Fruit fly (Drosophila melanogaster) whole organism, embryonic: Measurements from ENCODE around the gene Larp7.

Source experiments
- Adf1 ChIP-seq: fragments of 200-800 bp; sonication (Bioruptor generic); IDR thresholded peaks from 2 replicates; pipeline ENCODE4 v1.3.6; 2022; ENCODE audit warnings: missing biosample characterization, missing genetic modification characterization
- Asciz ChIP-seq: fragments of 200-800 bp; sonication (Bioruptor generic); optimal IDR thresholded peaks from 2 replicates; lab custom pipeline; 2017; ENCODE audit warnings: missing biosample characterization, mild to moderate bottlenecking, missing genetic modification characterization, missing genetic modification reagents
- CG10959 ChIP-seq: fragments of 200-800 bp; sonication (Bioruptor generic); IDR thresholded peaks from 2 replicates; pipeline ENCODE4 v1.3.6; 2022; ENCODE audit warnings: missing biosample characterization, missing genetic modification characterization
- CG12299 ChIP-seq: fragments of 200-800 bp; sonication (Bioruptor generic); optimal IDR thresholded peaks from 2 replicates; lab custom pipeline; 2018; ENCODE audit warnings: missing biosample characterization, mild to moderate bottlenecking, missing genetic modification characterization
- CG14014 ChIP-seq: fragments of 200-800 bp; sonication (Bioruptor generic); IDR thresholded peaks from 2 replicates; pipeline ENCODE4 v1.3.6; 2022; ENCODE audit warnings: missing biosample characterization, missing genetic modification characterization
- CG14050 ChIP-seq: fragments of 200-800 bp; sonication (Bioruptor generic); IDR thresholded peaks from 3 replicates; pipeline ENCODE4 v1.3.6; 2022; ENCODE audit warnings: missing biosample characterization, missing genetic modification characterization
- CG17361 ChIP-seq: fragments of 200-800 bp; sonication (Bioruptor generic); IDR thresholded peaks from 3 replicates; pipeline ENCODE4 v1.3.6; 2022; ENCODE audit warnings: missing biosample characterization, missing genetic modification characterization
- CG18599 ChIP-seq: fragments of 200-800 bp; sonication (Bioruptor generic); optimal IDR thresholded peaks from 3 replicates; lab custom pipeline; 2017; ENCODE audit warnings: missing biosample characterization, missing genetic modification characterization, mild to moderate bottlenecking, moderate library complexity, missing genetic modification reagents
- CG30403 ChIP-seq: fragments of 200-800 bp; sonication (Bioruptor generic); optimal IDR thresholded peaks from 3 replicates; lab custom pipeline; 2016; ENCODE audit warnings: missing biosample characterization, missing genetic modification characterization
- CG3163 ChIP-seq: fragments of 200-800 bp; sonication (Bioruptor generic); optimal IDR thresholded peaks from 3 replicates; lab custom pipeline; 2016; ENCODE audit warnings: missing biosample characterization, missing genetic modification characterization
- CG34224 ChIP-seq: fragments of 200-800 bp; sonication (Bioruptor generic); IDR thresholded peaks from 3 replicates; pipeline ENCODE4 v1.3.6; 2022; ENCODE audit warnings: missing biosample characterization, missing genetic modification characterization; ENCODE audit not compliant: partially characterized antibody
- CG4854 ChIP-seq: fragments of 200-800 bp; sonication (Bioruptor generic); optimal IDR thresholded peaks from 2 replicates; lab custom pipeline; 2016; ENCODE audit warnings: missing biosample characterization, missing genetic modification characterization, inconsistent platforms
- CG6272 ChIP-seq: fragments of 200-800 bp; sonication (Bioruptor generic); IDR thresholded peaks from 2 replicates; pipeline ENCODE4 v1.3.6; 2022; ENCODE audit warnings: missing biosample characterization, missing genetic modification characterization
- CG6654 ChIP-seq: fragments of 200-800 bp; sonication (Bioruptor generic); optimal IDR thresholded peaks from 2 replicates; lab custom pipeline; 2017; ENCODE audit warnings: missing biosample characterization, mild to moderate bottlenecking, missing genetic modification characterization
- CG6791 ChIP-seq: fragments of 200-800 bp; sonication (Bioruptor generic); IDR thresholded peaks from 3 replicates; pipeline ENCODE4 v1.3.6; 2022; ENCODE audit warnings: missing biosample characterization, missing genetic modification characterization; ENCODE audit not compliant: partially characterized antibody
- CG7928 ChIP-seq: fragments of 200-800 bp; sonication (Bioruptor generic); optimal IDR thresholded peaks from 2 replicates; lab custom pipeline; 2017; ENCODE audit warnings: missing biosample characterization, mild to moderate bottlenecking, missing genetic modification characterization
- CG9215 ChIP-seq: fragments of 200-800 bp; sonication (Bioruptor generic); IDR thresholded peaks from 2 replicates; pipeline ENCODE4 v1.3.6; 2022; ENCODE audit warnings: missing biosample characterization, missing genetic modification characterization
- CG9876 ChIP-seq: fragments of 200-800 bp; sonication (Bioruptor generic); optimal IDR thresholded peaks from 2 replicates; lab custom pipeline; 2016; ENCODE audit warnings: missing biosample characterization, missing genetic modification characterization
- Ets65A ChIP-seq: fragments of 200-800 bp; sonication (Bioruptor generic); peaks from one replicate; lab custom pipeline; 2016; ENCODE audit warnings: missing biosample characterization, missing genetic modification characterization
- HmgD ChIP-seq: fragments of 200-800 bp; sonication (Bioruptor generic); optimal IDR thresholded peaks from 3 replicates; lab custom pipeline; 2016; ENCODE audit warnings: missing biosample characterization, missing genetic modification characterization
- Jarid2 ChIP-seq: fragments of 200-800 bp; sonication (Bioruptor generic); optimal IDR thresholded peaks from 3 replicates; lab custom pipeline; 2017; ENCODE audit warnings: mild to moderate bottlenecking, missing biosample characterization, missing genetic modification reagents, missing genetic modification characterization
- Nf-YC ChIP-seq: fragments of 200-800 bp; optimal IDR thresholded peaks from 3 replicates; lab custom pipeline; 2019; ENCODE audit warnings: missing biosample characterization, mild to moderate bottlenecking, missing genetic modification characterization, moderate library complexity
- Ptx1 ChIP-seq: fragments of 200-800 bp; sonication (Bioruptor generic); IDR thresholded peaks from 2 replicates; pipeline ENCODE4 v1.3.6; 2022; ENCODE audit warnings: missing biosample characterization, missing genetic modification characterization
- Side ChIP-seq: fragments of 200-800 bp; sonication (Bioruptor generic); optimal IDR thresholded peaks from 2 replicates; lab custom pipeline; 2016; ENCODE audit warnings: missing biosample characterization, missing genetic modification characterization
- Spps ChIP-seq: fragments of 200-800 bp; sonication (Bioruptor generic); optimal IDR thresholded peaks from 2 replicates; lab custom pipeline; 2018; ENCODE audit warnings: missing biosample characterization, mild to moderate bottlenecking, missing genetic modification characterization
- Tbp ChIP-seq: fragments of >200 bp; optimal IDR thresholded peaks from 2 replicates; lab custom pipeline; 2018; ENCODE audit warnings: missing biosample characterization, missing genetic modification characterization
- Trl ChIP-seq, 3 experiments: fragments of >200 bp in 2 of 3; fragments of 200-800 bp in 1 of 3; sonication (Bioruptor generic) in 1 of 3; optimal IDR thresholded peaks; 2 replicates in 1 of 3; 3 replicates in 2 of 3; lab custom pipeline; 2016 to 2017; ENCODE audit warnings: missing biosample characterization in 1 of 3, missing genetic modification characterization in 1 of 3
- Vsx1 ChIP-seq: fragments of 200-800 bp; sonication (Bioruptor generic); optimal IDR thresholded peaks from 2 replicates; lab custom pipeline; 2017; ENCODE audit warnings: missing biosample characterization, mild to moderate bottlenecking, missing genetic modification characterization, missing genetic modification reagents
- ac ChIP-seq: fragments of 200-800 bp; sonication (Bioruptor generic); optimal IDR thresholded peaks from 3 replicates; lab custom pipeline; 2017; ENCODE audit warnings: missing biosample characterization, mild to moderate bottlenecking, missing genetic modification characterization
- bowl ChIP-seq: fragments of 200-800 bp; sonication (Bioruptor generic); IDR thresholded peaks from 2 replicates; pipeline ENCODE4 v1.3.6; 2022; ENCODE audit warnings: missing biosample characterization, missing genetic modification characterization
- ci ChIP-seq: fragments of 200-800 bp; sonication (Bioruptor generic); IDR thresholded peaks from 3 replicates; pipeline ENCODE4 v1.3.6; 2022; ENCODE audit warnings: missing biosample characterization, missing genetic modification characterization
- dati ChIP-seq: fragments of 200-800 bp; sonication (Bioruptor generic); IDR thresholded peaks from 2 replicates; pipeline ENCODE4 v1.3.6; 2022; ENCODE audit warnings: missing biosample characterization, missing genetic modification characterization
- en ChIP-seq: fragments of 200-800 bp; sonication (Bioruptor generic); optimal IDR thresholded peaks from 2 replicates; lab custom pipeline; 2016; ENCODE audit warnings: missing biosample characterization, missing genetic modification characterization
- fd3F ChIP-seq: fragments of 200-800 bp; sonication (Bioruptor generic); optimal IDR thresholded peaks from 2 replicates; lab custom pipeline; 2018; ENCODE audit warnings: missing biosample characterization, mild to moderate bottlenecking, missing genetic modification characterization, moderate library complexity
- hbn ChIP-seq: fragments of 200-800 bp; sonication (Bioruptor generic); IDR thresholded peaks from 2 replicates; pipeline ENCODE4 v1.3.6; 2022; ENCODE audit warnings: missing biosample characterization, missing genetic modification characterization; ENCODE audit not compliant: partially characterized antibody
- insv ChIP-seq, 2 experiments: fragments of 200-800 bp; sonication (Bioruptor generic); optimal IDR thresholded peaks; 3 replicates each; lab custom pipeline; 2016 to 2018; ENCODE audit warnings: missing biosample characterization in 2 of 2, missing genetic modification characterization in 2 of 2
- jing ChIP-seq: fragments of 200-800 bp; sonication (Bioruptor generic); optimal IDR thresholded peaks from 2 replicates; lab custom pipeline; 2018; ENCODE audit warnings: missing biosample characterization, mild to moderate bottlenecking, missing genetic modification characterization
- kay ChIP-seq: fragments of 200-800 bp; sonication (Bioruptor generic); optimal IDR thresholded peaks from 2 replicates; lab custom pipeline; 2016; ENCODE audit warnings: missing biosample characterization, missing genetic modification characterization
- kni ChIP-seq: fragments of 200-800 bp; sonication (Bioruptor generic); optimal IDR thresholded peaks from 3 replicates; lab custom pipeline; 2017; ENCODE audit warnings: mild to moderate bottlenecking, missing biosample characterization, missing genetic modification reagents, missing genetic modification characterization
- knrl ChIP-seq: fragments of 200-800 bp; sonication (Bioruptor generic); IDR thresholded peaks from 3 replicates; pipeline ENCODE4 v1.3.6; 2022; ENCODE audit warnings: missing biosample characterization, missing genetic modification characterization; ENCODE audit not compliant: partially characterized antibody
- lola ChIP-seq, 3 experiments: fragments of >200 bp in 2 of 3; fragments of 200-800 bp in 1 of 3; sonication (Bioruptor generic) in 1 of 3; optimal IDR thresholded peaks; 2 replicates each; lab custom pipeline; 2017 to 2019; ENCODE audit warnings: missing biosample characterization in 3 of 3, missing genetic modification characterization in 3 of 3, mild to moderate bottlenecking in 1 of 3, moderate library complexity in 1 of 3
- mld ChIP-seq: fragments of 200-800 bp; sonication (Bioruptor generic); IDR thresholded peaks from 3 replicates; pipeline ENCODE4 v1.3.6; 2022; ENCODE audit warnings: missing biosample characterization, missing genetic modification characterization; ENCODE audit not compliant: partially characterized antibody
- org-1 ChIP-seq: fragments of 200-800 bp; sonication (Bioruptor generic); optimal IDR thresholded peaks from 2 replicates; lab custom pipeline; 2017; ENCODE audit warnings: missing biosample characterization, missing genetic modification characterization
- ssp ChIP-seq: fragments of 200-800 bp; sonication (Bioruptor generic); IDR thresholded peaks from 2 replicates; pipeline ENCODE4 v1.3.6; 2022; ENCODE audit warnings: missing biosample characterization, missing genetic modification characterization
- tgo ChIP-seq: fragments of 200-800 bp; sonication (Bioruptor generic); IDR thresholded peaks from 3 replicates; pipeline ENCODE4 v1.3.6; 2022; ENCODE audit warnings: missing biosample characterization, missing genetic modification characterization
- tin ChIP-seq: fragments of 200-800 bp; sonication (Bioruptor generic); optimal IDR thresholded peaks from 3 replicates; lab custom pipeline; 2016; ENCODE audit warnings: missing biosample characterization, missing genetic modification characterization
- tll ChIP-seq, 2 experiments: fragments of 200-800 bp in 1 of 2; fragments of >200 bp in 1 of 2; sonication (Bioruptor generic) in 1 of 2; optimal IDR thresholded peaks; 2 replicates each; lab custom pipeline; 2017 to 2019; ENCODE audit warnings: missing biosample characterization in 2 of 2, missing genetic modification characterization in 2 of 2, mild to moderate bottlenecking in 1 of 2, moderate library complexity in 1 of 2
- trem ChIP-seq: fragments of 200-800 bp; optimal IDR thresholded peaks from 3 replicates; lab custom pipeline; 2019; ENCODE audit warnings: missing biosample characterization, mild to moderate bottlenecking, missing genetic modification characterization, moderate library complexity
- wek ChIP-seq: fragments of 200-800 bp; sonication (Bioruptor generic); optimal IDR thresholded peaks from 3 replicates; lab custom pipeline; 2018; ENCODE audit warnings: missing biosample characterization, mild to moderate bottlenecking, missing genetic modification characterization, moderate library complexity

Larp7 gene

dm6 chrX:9284024-9284738 lies 40.6 kb downstream of the Larp7 start, which contains the start of gene lz (continued):
- TF ChIP-seq Vsx1 (GFP tag; lab: Kevin White, UChicago) (no peak), tgo (GFP tag; lab: Robert Waterston, UW) (no peak), Side (GFP tag; lab: Kevin White, UChicago) (no peak), CG10959 (GFP tag; lab: Robert Waterston, UW) (no peak), hbn (GFP tag; lab: Robert Waterston, UW) (peak; percentile 16; the same call in 1 of the 2 replicates), ssp (GFP tag; lab: Robert Waterston, UW) (no peak), trem (tag; lab: Kevin White, UChicago) (no peak), knrl (no peak), jing (GFP tag; lab: Kevin White, UChicago) (peak; percentile 47), CG7928 (GFP tag; lab: Kevin White, UChicago) (no peak), Ptx1 (GFP tag; lab: Robert Waterston, UW) (no peak), Adf1 (GFP tag; lab: Robert Waterston, UW) (no peak), CG3163 (GFP tag; lab: Kevin White, UChicago) (peak; percentile 95), tin (GFP tag; lab: Kevin White, UChicago) (no peak), tll (GFP tag; optimal IDR thresholded peaks at IDR 0.05; lab: Kevin White, UChicago) (peak in 1 of 2 experiments; percentile 52), insv (GFP tag; optimal IDR thresholded peaks at IDR 0.05; lab: Kevin White, UChicago) (peak; percentile 30 to 92), dati (GFP tag; lab: Robert Waterston, UW) (no peak), CG12299 (tag; lab: Kevin White, UChicago) (no peak), kay (GFP tag; lab: Kevin White, UChicago) (no peak), Nf-YC (tag; lab: Kevin White, UChicago) (peak; percentile 99), CG14050 (no peak), CG6654 (no peak), CG9215 (GFP tag; lab: Robert Waterston, UW) (no peak), CG17361 (GFP tag; lab: Robert Waterston, UW) (no peak), wek (GFP tag; lab: Kevin White, UChicago) (no peak), CG6272 (no peak), CG30403 (GFP tag; lab: Kevin White, UChicago) (no peak), Asciz (GFP tag; lab: Kevin White, UChicago) (no peak), bowl (no peak), fd3F (GFP tag; lab: Kevin White, UChicago) (no peak), Ets65A (no peak), CG14014 (no peak), Tbp (no peak), CG18599 (GFP tag; lab: Kevin White, UChicago) (no peak), Jarid2 (GFP tag; lab: Kevin White, UChicago) (peak; percentile 62), Trl (optimal IDR thresholded peaks at IDR 0.05; lab: Kevin White, UChicago) (peak; percentile 89 to 96), Trl (GFP tag; optimal IDR thresholded peaks at IDR 0.05; lab: Kevin White, UChicago) (no peak), CG34224 (GFP tag; lab: Robert Waterston, UW) (0 out of 3 replicates have a peak, but pooled peaks have one; percentile 19), mld (GFP tag; lab: Robert Waterston, UW) (no peak), ci (no peak), HmgD (no peak), Spps (tag; lab: Kevin White, UChicago) (no peak), en (no peak), kni (GFP tag; lab: Kevin White, UChicago) (no peak), lola (GFP tag; optimal IDR thresholded peaks at IDR 0.05; lab: Kevin White, UChicago) (no peak), org-1 (GFP tag; lab: Kevin White, UChicago) (no peak), CG9876 (GFP tag; lab: Kevin White, UChicago) (no peak), CG4854 (no peak), ac (no peak), CG6791 (GFP tag; lab: Robert Waterston, UW) (no peak)
